Fruit fly (Drosophila melanogaster) whole organism, embryonic: Measurements from ENCODE around the gene anox.
A peak's percentile ranks its signal among the peaks of the same experiment; 100 is the strongest.

Experiments
- CG12942 ChIP-seq: fragments of 200-800 bp; sonication (Bioruptor generic); optimal IDR thresholded peaks from 3 replicates; lab custom pipeline; 2016; ENCODE audit warnings: missing biosample characterization, missing genetic modification characterization
- CG13296 ChIP-seq: fragments of 200-800 bp; sonication (Bioruptor generic); optimal IDR thresholded peaks from 3 replicates; lab custom pipeline; 2018; ENCODE audit warnings: missing biosample characterization, mild to moderate bottlenecking, missing genetic modification characterization
- CG13624 ChIP-seq: fragments of 200-800 bp; sonication (Bioruptor generic); optimal IDR thresholded peaks from 2 replicates; lab custom pipeline; 2016; ENCODE audit warnings: missing biosample characterization, missing genetic modification characterization
- CG14965 ChIP-seq: fragments of 200-800 bp; sonication (Bioruptor generic); optimal IDR thresholded peaks from 2 replicates; lab custom pipeline; 2016; ENCODE audit warnings: missing biosample characterization, missing genetic modification characterization, borderline replicate concordance
- CG15011 ChIP-seq: fragments of 200-800 bp; sonication (Bioruptor generic); optimal IDR thresholded peaks from 3 replicates; lab custom pipeline; 2018; ENCODE audit warnings: missing biosample characterization, mild to moderate bottlenecking, missing genetic modification characterization
- CG18011 ChIP-seq: fragments of 200-800 bp; sonication (Bioruptor generic); optimal IDR thresholded peaks from 2 replicates; lab custom pipeline; 2017; ENCODE audit warnings: missing biosample characterization, missing genetic modification characterization, mild to moderate bottlenecking, moderate library complexity, missing genotype
- CG18764 ChIP-seq: fragments of 200-800 bp; sonication (Bioruptor generic); optimal IDR thresholded peaks from 3 replicates; lab custom pipeline; 2016; ENCODE audit warnings: missing biosample characterization, missing genetic modification characterization
- CG4854 ChIP-seq: fragments of 200-800 bp; sonication (Bioruptor generic); optimal IDR thresholded peaks from 2 replicates; lab custom pipeline; 2016; ENCODE audit warnings: missing biosample characterization, missing genetic modification characterization, inconsistent platforms
- CG6854 ChIP-seq: fragments of 200-800 bp; sonication (Bioruptor generic); optimal IDR thresholded peaks from 3 replicates; lab custom pipeline; 2017; ENCODE audit warnings: missing biosample characterization, mild to moderate bottlenecking, missing genetic modification characterization
- CG7372 ChIP-seq: fragments of 200-800 bp; sonication (Bioruptor generic); IDR thresholded peaks from 2 replicates; pipeline ENCODE4 v1.3.6; 2022; ENCODE audit warnings: missing biosample characterization, missing genetic modification characterization
- CG7745 ChIP-seq: fragments of 200-800 bp; sonication (Bioruptor generic); optimal IDR thresholded peaks from 2 replicates; lab custom pipeline; 2018; ENCODE audit warnings: missing biosample characterization, mild to moderate bottlenecking, missing genetic modification characterization, moderate library complexity
- CG7839 ChIP-seq: fragments of 200-800 bp; sonication (Bioruptor generic); optimal IDR thresholded peaks from 3 replicates; lab custom pipeline; 2018; ENCODE audit warnings: missing biosample characterization, mild to moderate bottlenecking, missing genetic modification characterization, moderate library complexity
- CG9817 ChIP-seq: fragments of 200-800 bp; sonication (Bioruptor generic); optimal IDR thresholded peaks from 2 replicates; lab custom pipeline; 2018; ENCODE audit warnings: missing biosample characterization, mild to moderate bottlenecking, missing genetic modification characterization, moderate library complexity
- CHES-1-like ChIP-seq: fragments of 200-800 bp; sonication (Bioruptor generic); optimal IDR thresholded peaks from 2 replicates; lab custom pipeline; 2016; ENCODE audit warnings: missing biosample characterization, missing genetic modification characterization
- Camta ChIP-seq: fragments of 200-800 bp; sonication (Bioruptor generic); optimal IDR thresholded peaks from 2 replicates; lab custom pipeline; 2016; ENCODE audit warnings: missing biosample characterization, missing genetic modification characterization
- Dad ChIP-seq: fragments of 200-800 bp; sonication (Bioruptor generic); optimal IDR thresholded peaks from 3 replicates; lab custom pipeline; 2016; ENCODE audit warnings: missing biosample characterization, missing genetic modification characterization
- GATAe ChIP-seq: fragments of 200-800 bp; sonication (Bioruptor generic); conservative IDR thresholded peaks from 2 replicates; pipeline ENCODE4 v1.3.6; 2022; ENCODE audit warnings: missing biosample characterization, missing genetic modification characterization
- MTF-1 ChIP-seq: fragments of 200-800 bp; sonication (Bioruptor generic); optimal IDR thresholded peaks from 2 replicates; lab custom pipeline; 2018; ENCODE audit warnings: missing biosample characterization, mild to moderate bottlenecking, missing genetic modification characterization, borderline replicate concordance
- Med ChIP-seq: fragments of 200-800 bp; sonication (Bioruptor generic); peaks from one replicate; lab custom pipeline; 2016; ENCODE audit warnings: missing biosample characterization, missing genetic modification characterization, mild to moderate bottlenecking, inconsistent platforms, moderate library complexity
- Meics ChIP-seq: fragments of 200-800 bp; sonication (Bioruptor generic); optimal IDR thresholded peaks from 2 replicates; lab custom pipeline; 2017; ENCODE audit warnings: missing biosample characterization, mild to moderate bottlenecking, missing genetic modification characterization
- Mes4 ChIP-seq: fragments of 200-800 bp; sonication (Bioruptor generic); optimal IDR thresholded peaks from 2 replicates; lab custom pipeline; 2016; ENCODE audit warnings: missing biosample characterization, missing genetic modification characterization
- Nf-YB ChIP-seq: fragments of 200-800 bp; sonication (Bioruptor generic); optimal IDR thresholded peaks from 3 replicates; lab custom pipeline; 2019; ENCODE audit warnings: missing biosample characterization, mild to moderate bottlenecking, missing genetic modification characterization, moderate library complexity
- Xrp1 ChIP-seq: fragments of 200-800 bp; sonication (Bioruptor generic); IDR thresholded peaks from 2 replicates; pipeline ENCODE4 v1.3.6; 2022; ENCODE audit warnings: missing biosample characterization, missing genetic modification characterization
- YL-1 ChIP-seq: fragments of 200-800 bp; sonication (Bioruptor generic); optimal IDR thresholded peaks from 3 replicates; lab custom pipeline; 2017; ENCODE audit warnings: missing biosample characterization, mild to moderate bottlenecking, missing genetic modification characterization
- cato ChIP-seq: fragments of 200-800 bp; sonication (Bioruptor generic); optimal IDR thresholded peaks from 2 replicates; lab custom pipeline; 2016; ENCODE audit warnings: missing biosample characterization, missing genetic modification characterization, borderline replicate concordance
- cg ChIP-seq: fragments of 200-800 bp; sonication (Bioruptor generic); optimal IDR thresholded peaks from 3 replicates; lab custom pipeline; 2019; ENCODE audit warnings: missing biosample characterization, mild to moderate bottlenecking, missing genetic modification characterization, moderate library complexity
- chif ChIP-seq, 2 experiments: fragments of 200-800 bp; sonication (Bioruptor generic); optimal IDR thresholded peaks; 3 replicates each; lab custom pipeline; 2016; ENCODE audit warnings: missing biosample characterization in 2 of 2, missing genetic modification characterization in 2 of 2
- chn ChIP-seq: fragments of 200-800 bp; sonication (Bioruptor generic); optimal IDR thresholded peaks from 2 replicates; lab custom pipeline; 2016; ENCODE audit warnings: missing biosample characterization, missing genetic modification characterization
- dan ChIP-seq: fragments of 200-800 bp; sonication (Bioruptor generic); IDR thresholded peaks from 2 replicates; pipeline ENCODE4 v1.3.6; 2022; ENCODE audit warnings: missing biosample characterization, missing genetic modification characterization
- danr ChIP-seq: fragments of 200-800 bp; sonication (Bioruptor generic); IDR thresholded peaks from 2 replicates; pipeline ENCODE4 v1.3.6; 2022; ENCODE audit warnings: missing biosample characterization, missing genetic modification characterization
- dati ChIP-seq: fragments of 200-800 bp; sonication (Bioruptor generic); IDR thresholded peaks from 2 replicates; pipeline ENCODE4 v1.3.6; 2022; ENCODE audit warnings: missing biosample characterization, missing genetic modification characterization
- en ChIP-seq: fragments of 200-800 bp; sonication (Bioruptor generic); optimal IDR thresholded peaks from 2 replicates; lab custom pipeline; 2016; ENCODE audit warnings: missing biosample characterization, missing genetic modification characterization
- h ChIP-seq: fragments of >200 bp; optimal IDR thresholded peaks from 2 replicates; lab custom pipeline; 2017
- jing ChIP-seq: fragments of 200-800 bp; sonication (Bioruptor generic); optimal IDR thresholded peaks from 2 replicates; lab custom pipeline; 2018; ENCODE audit warnings: missing biosample characterization, mild to moderate bottlenecking, missing genetic modification characterization
- lab ChIP-seq: fragments of 200-800 bp; sonication (Bioruptor generic); optimal IDR thresholded peaks from 3 replicates; lab custom pipeline; 2017; ENCODE audit warnings: missing biosample characterization, missing genetic modification characterization, mild to moderate bottlenecking, moderate library complexity, missing genetic modification reagents
- lola ChIP-seq, 3 experiments: fragments of >200 bp in 2 of 3; fragments of 200-800 bp in 1 of 3; sonication (Bioruptor generic) in 1 of 3; optimal IDR thresholded peaks; 2 replicates each; lab custom pipeline; 2017 to 2019; ENCODE audit warnings: missing biosample characterization in 3 of 3, missing genetic modification characterization in 3 of 3, mild to moderate bottlenecking in 1 of 3, moderate library complexity in 1 of 3
- nerfin-1 ChIP-seq: fragments of 200-800 bp; sonication (Bioruptor generic); optimal IDR thresholded peaks from 3 replicates; lab custom pipeline; 2019; ENCODE audit warnings: missing biosample characterization, mild to moderate bottlenecking, missing genetic modification characterization, moderate library complexity
- pan ChIP-seq, 4 experiments: fragments of >200 bp in 3 of 4; fragments of 200-800 bp in 1 of 4; sonication (Bioruptor generic) in 1 of 4; optimal IDR thresholded peaks in 3 of 4; IDR thresholded peaks in 1 of 4; 2 replicates each; pipeline versions ENCODE4 v1.3.6 to Lab custom; 2017 to 2022; ENCODE audit warnings: missing biosample characterization in 2 of 4, missing genetic modification characterization in 2 of 4, mixed read lengths in 1 of 4
- pho ChIP-seq: fragments of 200-800 bp; sonication (Bioruptor generic); optimal IDR thresholded peaks from 2 replicates; lab custom pipeline; 2016; ENCODE audit warnings: missing biosample characterization, missing genetic modification characterization
- phol ChIP-seq: fragments of 200-800 bp; sonication (Bioruptor generic); optimal IDR thresholded peaks from 3 replicates; lab custom pipeline; 2018; ENCODE audit warnings: missing biosample characterization, mild to moderate bottlenecking, missing genetic modification characterization, moderate library complexity
- pros ChIP-seq: fragments of 200-800 bp; sonication (Bioruptor generic); optimal IDR thresholded peaks from 3 replicates; lab custom pipeline; 2019; ENCODE audit warnings: missing biosample characterization, mild to moderate bottlenecking, missing genetic modification characterization, moderate library complexity
- ranshi ChIP-seq: fragments of 200-800 bp; sonication (Bioruptor generic); IDR thresholded peaks from 2 replicates; pipeline ENCODE4 v1.3.6; 2022; ENCODE audit warnings: missing biosample characterization, missing genetic modification characterization
- run ChIP-seq: fragments of 200-800 bp; sonication (Bioruptor generic); optimal IDR thresholded peaks from 3 replicates; lab custom pipeline; 2018; ENCODE audit warnings: missing biosample characterization, mild to moderate bottlenecking, missing genetic modification characterization
- sens ChIP-seq: fragments of 200-800 bp; sonication (Bioruptor generic); peaks from one replicate; lab custom pipeline; 2016; ENCODE audit warnings: missing biosample characterization, missing genetic modification characterization
- sna ChIP-seq: fragments of 200-800 bp; sonication (Bioruptor generic); IDR thresholded peaks from 2 replicates; pipeline ENCODE4 v1.3.6; 2022; ENCODE audit warnings: missing biosample characterization, missing genetic modification characterization; ENCODE audit not compliant: partially characterized antibody
- sob ChIP-seq: fragments of 200-800 bp; sonication (Bioruptor generic); IDR thresholded peaks from 2 replicates; pipeline ENCODE4 v1.3.6; 2022; ENCODE audit warnings: missing biosample characterization, missing genetic modification characterization
- tap ChIP-seq: fragments of 200-800 bp; optimal IDR thresholded peaks from 3 replicates; lab custom pipeline; 2019; ENCODE audit warnings: missing biosample characterization, mild to moderate bottlenecking, missing genetic modification characterization, moderate library complexity
- tin ChIP-seq: fragments of 200-800 bp; sonication (Bioruptor generic); optimal IDR thresholded peaks from 3 replicates; lab custom pipeline; 2016; ENCODE audit warnings: missing biosample characterization, missing genetic modification characterization
- tx ChIP-seq: fragments of 200-800 bp; sonication (Bioruptor generic); optimal IDR thresholded peaks from 2 replicates; lab custom pipeline; 2016; ENCODE audit warnings: missing biosample characterization, missing genetic modification characterization

Gene anox

dm6 chrX:21366311-21366990, 47.4 kb upstream of the anox start (continued):
- peak; percentile 90 for TF ChIP-seq CG6854
- TF ChIP-seq run (tag; lab: Kevin White, UChicago), result peak; percentile 85
- TF ChIP-seq CG13296 (GFP tag; lab: Kevin White, UChicago), result peak; percentile 96
- TF ChIP-seq tap (tag; lab: Kevin White, UChicago), result peak; percentile 91
- TF ChIP-seq sob (GFP tag; lab: Robert Waterston, UW), result peak; percentile 85
- TF ChIP-seq pros (GFP tag; lab: Kevin White, UChicago), result peak; percentile 60
- TF ChIP-seq Mes4 (GFP tag; lab: Kevin White, UChicago), result no peak
- TF ChIP-seq CG4854 (GFP tag; lab: Kevin White, UChicago), result peak; percentile 69
- no peak for TF ChIP-seq dan (GFP tag; lab: Robert Waterston, UW)
- peak; percentile 94 for TF ChIP-seq phol
- peak; percentile 77 for TF ChIP-seq CG12942 (GFP tag; lab: Kevin White, UChicago)
- no peak for TF ChIP-seq Camta (GFP tag; lab: Kevin White, UChicago)
- TF ChIP-seq en (GFP tag; lab: Kevin White, UChicago), result no peak
- peak; percentile 91 for TF ChIP-seq Med (GFP tag; lab: Kevin White, UChicago)
- peak; percentile 12 for TF ChIP-seq cg (GFP tag; lab: Kevin White, UChicago)
- TF ChIP-seq sna (GFP tag; lab: Robert Waterston, UW), result no peak
- TF ChIP-seq pho (GFP tag; lab: Kevin White, UChicago), result peak; percentile 31
- peak; percentile 95 for TF ChIP-seq Meics
- peak in 1 of 3 experiments; percentile 88 for TF ChIP-seq lola (GFP tag; optimal IDR thresholded peaks at IDR 0.05; lab: Kevin White, UChicago)
- TF ChIP-seq jing, result peak; percentile 73
- TF ChIP-seq CG18011 (GFP tag; lab: Kevin White, UChicago), result peak; percentile 72
- peak; percentile 85 for TF ChIP-seq Xrp1
- peak; percentile 57; the same call in 1 of the 2 replicates for TF ChIP-seq GATAe (GFP tag; lab: Robert Waterston, UW)
- peak; percentile 80 for TF ChIP-seq Nf-YB (GFP tag; lab: Kevin White, UChicago)
- TF ChIP-seq CHES-1-like (GFP tag; lab: Kevin White, UChicago), result peak; percentile 41
- peak; percentile 91 for TF ChIP-seq nerfin-1
- peak; percentile 97 for TF ChIP-seq lab
- TF ChIP-seq CG9817, result peak; percentile 89
- peak; percentile 76 for TF ChIP-seq danr
- TF ChIP-seq tx (GFP tag; lab: Kevin White, UChicago), result no peak
- peak; percentile 91 for TF ChIP-seq sens (GFP tag; lab: Kevin White, UChicago)
- TF ChIP-seq CG7745 (tag; lab: Kevin White, UChicago), result no peak
- no peak for TF ChIP-seq dati (GFP tag; lab: Robert Waterston, UW)
- peak; percentile 29 for TF ChIP-seq CG13624 (GFP tag; lab: Kevin White, UChicago)
- TF ChIP-seq CG15011 (GFP tag; lab: Kevin White, UChicago), result peak; percentile 88
- TF ChIP-seq tin (GFP tag; lab: Kevin White, UChicago), result peak; percentile 89
- TF ChIP-seq CG7372 (GFP tag; lab: Robert Waterston, UW), result peak; percentile 88
- peak; percentile 87 for TF ChIP-seq ranshi (GFP tag; lab: Robert Waterston, UW)
- no peak for TF ChIP-seq h
- peak; percentile 4 to 62 for TF ChIP-seq chif (GFP tag; optimal IDR thresholded peaks at IDR 0.05; lab: Kevin White, UChicago)
- TF ChIP-seq YL-1 (GFP tag; lab: Kevin White, UChicago), result peak; percentile 63
- peak; percentile 59 for TF ChIP-seq cato (GFP tag; lab: Kevin White, UChicago)
- no peak for TF ChIP-seq CG14965 (GFP tag; lab: Kevin White, UChicago)
- peak; percentile 71 for TF ChIP-seq CG18764 (GFP tag; lab: Kevin White, UChicago)
- peak; percentile 12 for TF ChIP-seq Dad (GFP tag; lab: Kevin White, UChicago)
- peak; percentile 96 for TF ChIP-seq CG7839 (tag; lab: Kevin White, UChicago)
- TF ChIP-seq chn (GFP tag; lab: Kevin White, UChicago), result peak; percentile 58
- no peak for TF ChIP-seq pan (optimal IDR thresholded peaks at IDR 0.05; lab: Kevin White, UChicago)
- peak in 1 of 2 experiments; percentile 87 for TF ChIP-seq pan (GFP tag; optimal IDR thresholded peaks at IDR 0.05 in 1 of 2, IDR thresholded peaks at IDR 0.05 in 1 of 2)
- peak; percentile 72 for TF ChIP-seq MTF-1 (GFP tag; lab: Kevin White, UChicago)
